Fruit fly (Drosophila melanogaster) whole organism, embryonic: ENCODE data around the gene CG43072.

ENCODE experiments used
- Abd-B ChIP-seq: fragments of 200-800 bp; sonication (Bioruptor generic); optimal IDR thresholded peaks from 2 replicates; lab custom pipeline; 2018; ENCODE audit warnings: missing biosample characterization, mild to moderate bottlenecking, missing genetic modification characterization, moderate library complexity
- CG10979 ChIP-seq: fragments of 200-800 bp; sonication (Bioruptor generic); optimal IDR thresholded peaks from 2 replicates; lab custom pipeline; 2018; ENCODE audit warnings: missing biosample characterization, mild to moderate bottlenecking, missing genetic modification characterization, moderate library complexity
- CG11085 ChIP-seq: fragments of 200-800 bp; sonication (Bioruptor generic); IDR thresholded peaks from 2 replicates; pipeline ENCODE4 v1.3.6; 2022; ENCODE audit warnings: missing biosample characterization, missing genetic modification characterization
- CG11695 ChIP-seq: fragments of 200-800 bp; sonication (Bioruptor generic); IDR thresholded peaks from 3 replicates; pipeline ENCODE4 v1.3.6; 2022; ENCODE audit warnings: missing biosample characterization, missing genetic modification characterization
- CG12219 ChIP-seq: fragments of 200-800 bp; sonication (Bioruptor generic); optimal IDR thresholded peaks from 3 replicates; lab custom pipeline; 2018; ENCODE audit warnings: missing biosample characterization, mild to moderate bottlenecking, missing genetic modification characterization
- CG13894 ChIP-seq: fragments of 200-800 bp; sonication (Bioruptor generic); optimal IDR thresholded peaks from 3 replicates; lab custom pipeline; 2018; ENCODE audit warnings: missing biosample characterization, mild to moderate bottlenecking, missing genetic modification characterization, moderate library complexity
- CG18599 ChIP-seq: fragments of 200-800 bp; sonication (Bioruptor generic); optimal IDR thresholded peaks from 3 replicates; lab custom pipeline; 2017; ENCODE audit warnings: missing biosample characterization, missing genetic modification characterization, mild to moderate bottlenecking, moderate library complexity, missing genetic modification reagents
- CG2120 ChIP-seq: fragments of 200-800 bp; sonication (Bioruptor generic); optimal IDR thresholded peaks from 3 replicates; lab custom pipeline; 2016; ENCODE audit warnings: missing biosample characterization, missing genetic modification characterization
- CG30403 ChIP-seq: fragments of 200-800 bp; sonication (Bioruptor generic); optimal IDR thresholded peaks from 3 replicates; lab custom pipeline; 2016; ENCODE audit warnings: missing biosample characterization, missing genetic modification characterization
- CG34422 ChIP-seq: fragments of 200-800 bp; sonication (Bioruptor generic); IDR thresholded peaks from 3 replicates; pipeline ENCODE4 v1.3.6; 2022; ENCODE audit warnings: missing biosample characterization, missing genetic modification characterization
- CG4730 ChIP-seq: fragments of 200-800 bp; sonication (Bioruptor generic); IDR thresholded peaks from 2 replicates; pipeline ENCODE4 v1.3.6; 2022; ENCODE audit warnings: missing biosample characterization, missing genetic modification characterization
- CG6689 ChIP-seq: fragments of 200-800 bp; sonication (Bioruptor generic); IDR thresholded peaks from 2 replicates; pipeline ENCODE4 v1.3.6; 2022; ENCODE audit warnings: missing biosample characterization, missing genetic modification characterization
- CG8290 ChIP-seq, 3 experiments: fragments of 200-800 bp; sonication (Bioruptor generic); optimal IDR thresholded peaks; 2 replicates each; lab custom pipeline; 2016 to 2019; ENCODE audit warnings: missing biosample characterization in 3 of 3, missing genetic modification characterization in 3 of 3, mild to moderate bottlenecking in 2 of 3, moderate library complexity in 1 of 3
- CG9876 ChIP-seq: fragments of 200-800 bp; sonication (Bioruptor generic); optimal IDR thresholded peaks from 2 replicates; lab custom pipeline; 2016; ENCODE audit warnings: missing biosample characterization, missing genetic modification characterization
- CG9932 ChIP-seq: fragments of 200-800 bp; sonication (Bioruptor generic); IDR thresholded peaks from 2 replicates; pipeline ENCODE4 v1.3.6; 2022; ENCODE audit warnings: missing biosample characterization, missing genetic modification characterization
- Drgx ChIP-seq: fragments of 200-800 bp; sonication (Bioruptor generic); IDR thresholded peaks from 2 replicates; pipeline ENCODE4 v1.3.6; 2022; ENCODE audit warnings: missing biosample characterization, missing genetic modification characterization
- E2f2 ChIP-seq: fragments of 200-800 bp; sonication (Bioruptor generic); IDR thresholded peaks from 2 replicates; pipeline ENCODE4 v1.3.6; 2022; ENCODE audit warnings: missing biosample characterization, missing genetic modification characterization
- Ets65A ChIP-seq: fragments of 200-800 bp; sonication (Bioruptor generic); peaks from one replicate; lab custom pipeline; 2016; ENCODE audit warnings: missing biosample characterization, missing genetic modification characterization
- Fer1 ChIP-seq: fragments of 200-800 bp; sonication (Bioruptor generic); optimal IDR thresholded peaks from 2 replicates; lab custom pipeline; 2017; ENCODE audit warnings: missing biosample characterization, mild to moderate bottlenecking, missing genetic modification characterization
- HHEX ChIP-seq: fragments of 200-800 bp; sonication (Bioruptor generic); optimal IDR thresholded peaks from 3 replicates; lab custom pipeline; 2017; ENCODE audit warnings: missing biosample characterization, mild to moderate bottlenecking, missing genetic modification characterization, missing genetic modification reagents
- Lhr ChIP-seq: fragments of 200-800 bp; sonication (Bioruptor generic); optimal IDR thresholded peaks from 3 replicates; lab custom pipeline; 2017; ENCODE audit warnings: mild to moderate bottlenecking, missing biosample characterization, missing genetic modification reagents, missing genetic modification characterization
- Lim3 ChIP-seq: fragments of 200-800 bp; sonication (Bioruptor generic); IDR thresholded peaks from 2 replicates; pipeline ENCODE4 v1.3.6; 2022; ENCODE audit warnings: missing biosample characterization, missing genetic modification characterization
- Med ChIP-seq: fragments of 200-800 bp; sonication (Bioruptor generic); peaks from one replicate; lab custom pipeline; 2016; ENCODE audit warnings: missing biosample characterization, missing genetic modification characterization, mild to moderate bottlenecking, inconsistent platforms, moderate library complexity
- Rfx ChIP-seq: fragments of 200-800 bp; sonication (Bioruptor generic); IDR thresholded peaks from 2 replicates; pipeline ENCODE4 v1.3.6; 2022; ENCODE audit warnings: missing biosample characterization, missing genetic modification characterization
- Sin3A ChIP-seq: fragments of >200 bp; optimal IDR thresholded peaks from 2 replicates; lab custom pipeline; 2018
- Taf1 ChIP-seq: fragments of 200-800 bp; sonication (Bioruptor generic); IDR thresholded peaks from 2 replicates; pipeline ENCODE4 v1.3.6; 2022; ENCODE audit warnings: missing biosample characterization, missing genetic modification characterization
- Xbp1 ChIP-seq: fragments of 200-800 bp; sonication (Bioruptor generic); optimal IDR thresholded peaks from 3 replicates; lab custom pipeline; 2016; ENCODE audit warnings: missing biosample characterization, mild to moderate bottlenecking, missing genetic modification characterization
- ab ChIP-seq: fragments of 200-800 bp; sonication (Bioruptor generic); optimal IDR thresholded peaks from 2 replicates; lab custom pipeline; 2016; ENCODE audit warnings: missing biosample characterization, missing genetic modification characterization
- dpn ChIP-seq, 2 experiments: fragments of 200-800 bp; sonication (Bioruptor generic); optimal IDR thresholded peaks; 3 replicates each; lab custom pipeline; 2016; ENCODE audit warnings: missing biosample characterization in 2 of 2, missing genetic modification characterization in 2 of 2
- gro ChIP-seq: fragments of 200-800 bp; sonication (Bioruptor generic); optimal IDR thresholded peaks from 2 replicates; lab custom pipeline; 2016; ENCODE audit warnings: missing biosample characterization, missing genetic modification characterization
- ham ChIP-seq: fragments of 200-800 bp; sonication (Bioruptor generic); IDR thresholded peaks from 2 replicates; pipeline ENCODE4 v1.3.6; 2022; ENCODE audit warnings: missing biosample characterization, missing genetic modification characterization
- jing ChIP-seq: fragments of 200-800 bp; sonication (Bioruptor generic); optimal IDR thresholded peaks from 2 replicates; lab custom pipeline; 2018; ENCODE audit warnings: missing biosample characterization, mild to moderate bottlenecking, missing genetic modification characterization
- luna ChIP-seq: fragments of 200-800 bp; sonication (Bioruptor generic); optimal IDR thresholded peaks from 2 replicates; lab custom pipeline; 2016; ENCODE audit warnings: missing biosample characterization, missing genetic modification characterization
- pan ChIP-seq, 4 experiments: fragments of >200 bp in 3 of 4; fragments of 200-800 bp in 1 of 4; sonication (Bioruptor generic) in 1 of 4; optimal IDR thresholded peaks in 3 of 4; IDR thresholded peaks in 1 of 4; 2 replicates each; pipeline versions ENCODE4 v1.3.6 to Lab custom; 2017 to 2022; ENCODE audit warnings: missing biosample characterization in 2 of 4, missing genetic modification characterization in 2 of 4, mixed read lengths in 1 of 4
- prd ChIP-seq, 3 experiments: fragments of >200 bp in 2 of 3; fragments of 200-800 bp in 1 of 3; sonication (Bioruptor generic) in 1 of 3; optimal IDR thresholded peaks in 2 of 3; IDR thresholded peaks in 1 of 3; 2 replicates in 2 of 3; 3 replicates in 1 of 3; pipeline versions ENCODE4 v1.3.6 to Lab custom; 2017 to 2022; ENCODE audit warnings: missing biosample characterization in 1 of 3, missing genetic modification characterization in 1 of 3
- row ChIP-seq: fragments of 200-800 bp; sonication (Bioruptor generic); IDR thresholded peaks from 3 replicates; pipeline ENCODE4 v1.3.6; 2022; ENCODE audit warnings: missing biosample characterization, missing genetic modification characterization
- sd ChIP-seq: fragments of 200-800 bp; sonication (Bioruptor generic); optimal IDR thresholded peaks from 3 replicates; lab custom pipeline; 2018; ENCODE audit warnings: missing biosample characterization, mild to moderate bottlenecking, missing genetic modification characterization, moderate library complexity
- sens ChIP-seq: fragments of 200-800 bp; sonication (Bioruptor generic); peaks from one replicate; lab custom pipeline; 2016; ENCODE audit warnings: missing biosample characterization, missing genetic modification characterization
- sisA ChIP-seq: fragments of 200-800 bp; sonication (Bioruptor generic); IDR thresholded peaks from 2 replicates; pipeline ENCODE4 v1.3.6; 2022; ENCODE audit warnings: missing biosample characterization, missing genetic modification characterization
- tgo ChIP-seq: fragments of 200-800 bp; sonication (Bioruptor generic); IDR thresholded peaks from 3 replicates; pipeline ENCODE4 v1.3.6; 2022; ENCODE audit warnings: missing biosample characterization, missing genetic modification characterization
- trem ChIP-seq: fragments of 200-800 bp; optimal IDR thresholded peaks from 3 replicates; lab custom pipeline; 2019; ENCODE audit warnings: missing biosample characterization, mild to moderate bottlenecking, missing genetic modification characterization, moderate library complexity
- unpg ChIP-seq: fragments of 200-800 bp; sonication (Bioruptor generic); optimal IDR thresholded peaks from 3 replicates; lab custom pipeline; 2018; ENCODE audit warnings: missing biosample characterization, mild to moderate bottlenecking, missing genetic modification characterization, moderate library complexity
- vnd ChIP-seq: fragments of 200-800 bp; sonication (Bioruptor generic); IDR thresholded peaks from 3 replicates; pipeline ENCODE4 v1.3.6; 2022; ENCODE audit warnings: missing biosample characterization, missing genetic modification characterization; ENCODE audit not compliant: partially characterized antibody
- wdn ChIP-seq: fragments of 200-800 bp; sonication (Bioruptor generic); IDR thresholded peaks from 2 replicates; pipeline ENCODE4 v1.3.6; 2022; ENCODE audit warnings: missing biosample characterization, missing genetic modification characterization

The CG43072 gene

dm6 chr3L:21040831-21041230 lies 24.8 kb upstream of the CG43072 start (continued):
- peak; percentile 29 for TF ChIP-seq sens (GFP tag; lab: Kevin White, UChicago)
- TF ChIP-seq sd (tag; lab: Kevin White, UChicago) = peak; percentile 37
- peak; percentile 19 for TF ChIP-seq Abd-B
- no peak for TF ChIP-seq pan (optimal IDR thresholded peaks at IDR 0.05; lab: Kevin White, UChicago)
- TF ChIP-seq pan (GFP tag; optimal IDR thresholded peaks at IDR 0.05 in 1 of 2, IDR thresholded peaks at IDR 0.05 in 1 of 2) = peak in 1 of 2 experiments; percentile 22
- TF ChIP-seq row = 0 out of 3 replicates have a peak, but pooled peaks have one; percentile 12
- TF ChIP-seq Lim3 (GFP tag; lab: Robert Waterston, UW) = no peak

- TF ChIP-seq CG11695 (GFP tag; lab: Robert Waterston, UW) (peak; percentile 66; the same call in 2 of the 3 replicates), ab (no peak), CG18599 (GFP tag; lab: Kevin White, UChicago) (no peak), CG6689 (GFP tag; lab: Robert Waterston, UW) (0 out of 2 replicates have a peak, but pooled peaks have one; percentile 12), sisA (GFP tag; lab: Robert Waterston, UW) (0 out of 2 replicates have a peak, but pooled peaks have one; percentile 5), Taf1 (GFP tag; lab: Robert Waterston, UW) (0 out of 2 replicates have a peak, but pooled peaks have one; percentile 20), CG11085 (GFP tag; lab: Robert Waterston, UW) (0 out of 2 replicates have a peak, but pooled peaks have one; percentile 6), CG34422 (GFP tag; lab: Robert Waterston, UW) (0 out of 3 replicates have a peak, but pooled peaks have one; percentile 27), Lhr (GFP tag; lab: Kevin White, UChicago) (no peak), Ets65A (GFP tag; lab: Kevin White, UChicago) (peak; percentile 1), tgo (GFP tag; lab: Robert Waterston, UW) (0 out of 3 replicates have a peak, but pooled peaks have one; percentile 14), ham (GFP tag; lab: Robert Waterston, UW) (no peak), CG4730 (GFP tag; lab: Robert Waterston, UW) (0 out of 2 replicates have a peak, but pooled peaks have one; percentile 34), CG12219 (GFP tag; lab: Kevin White, UChicago) (peak; percentile 11), Med (peak; percentile 85), CG8290 (GFP tag; optimal IDR thresholded peaks at IDR 0.05; lab: Kevin White, UChicago) (no peak), CG8290 (tag; optimal IDR thresholded peaks at IDR 0.05; lab: Kevin White, UChicago) (peak in 1 of 2 experiments; percentile 55), E2f2 (GFP tag; lab: Robert Waterston, UW) (0 out of 2 replicates have a peak, but pooled peaks have one; percentile 8), Fer1 (GFP tag; lab: Kevin White, UChicago) (peak; percentile 8), CG13894 (tag; lab: Kevin White, UChicago) (peak; percentile 7), trem (tag; lab: Kevin White, UChicago) (no peak), luna (GFP tag; lab: Kevin White, UChicago) (no peak), CG30403 (GFP tag; lab: Kevin White, UChicago) (peak; percentile 6), HHEX (GFP tag; lab: Kevin White, UChicago) (no peak), Rfx (peak; percentile 45), unpg (GFP tag; lab: Kevin White, UChicago) (peak; percentile 31), wdn (GFP tag; lab: Robert Waterston, UW) (no peak), Sin3A (lab: Kevin White, UChicago) (no peak), CG2120 (GFP tag; lab: Kevin White, UChicago) (peak; percentile 43), prd (optimal IDR thresholded peaks at IDR 0.05; lab: Kevin White, UChicago) (no peak), prd (GFP tag; IDR thresholded peaks at IDR 0.05; lab: Robert Waterston, UW) (peak; percentile 16; the same call in 1 of the 3 replicates), Xbp1 (GFP tag; lab: Kevin White, UChicago) (peak; percentile 26), CG9932 (GFP tag; lab: Robert Waterston, UW) (peak; percentile 19; the same call in 1 of the 2 replicates), vnd (GFP tag; lab: Robert Waterston, UW) (no peak), dpn (GFP tag; optimal IDR thresholded peaks at IDR 0.05; lab: Kevin White, UChicago) (peak in 1 of 2 experiments; percentile 37), CG9876 (GFP tag; lab: Kevin White, UChicago) (no peak), gro (GFP tag; lab: Kevin White, UChicago) (peak; percentile 18), pan (optimal IDR thresholded peaks at IDR 0.05; lab: Kevin White, UChicago) (no peak), pan (GFP tag; optimal IDR thresholded peaks at IDR 0.05 in 1 of 2, IDR thresholded peaks at IDR 0.05 in 1 of 2) (peak in 1 of 2 experiments; percentile 68), Drgx (GFP tag; lab: Robert Waterston, UW) (peak; percentile 63), jing (GFP tag; lab: Kevin White, UChicago) (no peak), CG10979 (tag; lab: Kevin White, UChicago) (no peak)
Measured at dm6 chr3L:21041952-21042933, 23.4 kb upstream of the CG43072 start.
